Worm (Caenorhabditis elegans) whole organism, midembryonic: Measurements from ENCODE around the gene unc-39.

ENCODE experiments used
- T22C8.4 ChIP-seq: fragments of 200-800 bp; sonication (Bioruptor generic); IDR thresholded peaks from 2 replicates; pipeline ENCODE4 v1.3.6; 2022; ENCODE audit warnings: missing genetic modification characterization, missing compliant biosample characterization
- cog-1 ChIP-seq: sonication (generic microtip); optimal IDR thresholded peaks from 2 replicates; lab custom pipeline; 2016; ENCODE audit warnings: missing genetic modification characterization, missing compliant biosample characterization
- flt-1 ChIP-seq: fragments of 200-800 bp; sonication (Bioruptor generic); IDR thresholded peaks from 2 replicates; pipeline ENCODE4 v1.3.6; 2022; ENCODE audit warnings: missing genetic modification characterization, missing compliant biosample characterization
- klf-2 ChIP-seq: fragments of 200-800 bp; sonication (Bioruptor generic); conservative IDR thresholded peaks from 2 replicates; pipeline ENCODE4 v1.3.6; 2022; ENCODE audit warnings: missing genetic modification reagents, missing genetic modification characterization, missing compliant biosample characterization
- med-1 ChIP-seq: sonication (generic microtip); optimal IDR thresholded peaks from 2 replicates; lab custom pipeline; 2017; ENCODE audit warnings: missing genetic modification characterization, mild to moderate bottlenecking, missing compliant biosample characterization, antibody characterized with exemption, missing genetic modification reagents; ENCODE audit not compliant: insufficient read depth
- ref-1 ChIP-seq: fragments of 200-800 bp; sonication (Bioruptor generic); conservative IDR thresholded peaks from 2 replicates; pipeline ENCODE4 v1.3.6; 2022; ENCODE audit warnings: missing genetic modification reagents, missing genetic modification characterization, missing compliant biosample characterization
- tab-1 ChIP-seq: fragments of 200-800 bp; sonication (Bioruptor generic); IDR thresholded peaks from 2 replicates; pipeline ENCODE4 v1.3.6; 2022; ENCODE audit warnings: missing genetic modification characterization, missing compliant biosample characterization
- ztf-23 ChIP-seq: fragments of 200-800 bp; sonication (Bioruptor generic); IDR thresholded peaks from 2 replicates; pipeline ENCODE4 v1.3.6; 2022; ENCODE audit warnings: missing genetic modification reagents, missing genetic modification characterization, missing compliant biosample characterization
- ztf-29 ChIP-seq: fragments of 200-800 bp; sonication (Bioruptor generic); IDR thresholded peaks from 2 replicates; pipeline ENCODE4 v1.3.6; 2022; ENCODE audit warnings: missing genetic modification reagents, missing genetic modification characterization, missing compliant biosample characterization

Gene unc-39

DNA sequence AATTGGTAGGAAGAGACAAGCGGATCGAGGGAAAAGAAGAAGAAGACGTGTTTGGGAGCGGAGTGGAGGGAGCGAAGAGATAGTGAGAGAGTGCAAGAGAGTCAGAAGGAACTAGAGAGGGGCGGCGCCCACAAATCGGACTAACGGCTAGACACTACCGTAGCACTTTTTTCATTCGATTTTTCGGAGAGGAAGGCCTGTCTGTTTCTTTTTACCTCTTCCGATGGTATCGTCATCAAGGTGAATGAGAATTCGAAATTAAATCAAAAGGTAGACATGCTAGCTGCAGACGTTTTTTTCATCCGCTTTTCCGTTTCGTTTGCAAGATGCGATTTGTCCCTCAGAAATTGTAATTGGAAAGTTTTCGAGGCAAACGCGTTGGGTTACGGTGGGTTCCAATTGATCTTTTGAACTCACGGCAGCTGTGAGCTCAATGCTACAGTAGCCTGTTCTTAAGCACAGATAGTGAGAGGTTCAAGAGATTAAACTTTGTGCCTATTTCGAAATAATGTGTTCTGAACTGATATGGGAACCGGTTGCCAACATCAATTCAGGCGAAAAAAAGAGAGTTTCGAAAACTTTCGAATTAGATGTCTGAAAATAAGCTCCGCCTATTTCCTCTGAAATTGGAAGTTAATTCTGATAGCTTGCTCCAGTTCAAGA is 8.2 kb upstream of the unc-39 start:
- TF ChIP-seq T22C8.4 (GFP tag; lab: Robert Waterston, UW): no peak
- TF ChIP-seq ztf-23 (GFP tag; lab: Robert Waterston, UW): no peak
- TF ChIP-seq ztf-29 (GFP tag; lab: Robert Waterston, UW): no peak

DNA sequence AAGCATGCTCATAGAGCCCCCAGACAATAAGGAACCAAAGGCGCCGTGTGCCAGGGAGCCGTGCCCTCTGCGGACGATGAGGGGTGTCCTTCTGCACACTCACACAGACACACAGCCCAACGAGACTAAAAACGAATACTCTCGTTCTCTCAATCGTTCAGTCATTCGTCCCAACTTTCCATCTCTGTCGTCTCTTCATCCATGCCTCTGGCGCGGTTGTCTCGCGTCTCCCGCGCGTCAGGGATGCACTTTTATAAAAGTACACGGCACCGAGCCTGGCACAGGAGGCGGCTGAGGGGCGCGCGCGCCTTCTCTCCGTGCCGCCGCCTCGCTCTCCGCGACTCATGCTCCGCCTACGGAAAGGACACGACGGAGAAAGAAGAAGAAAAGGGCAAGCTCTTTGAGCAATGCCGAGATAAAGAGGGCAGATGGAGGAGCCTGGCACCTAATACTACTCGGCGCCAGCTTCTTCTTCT is 6.3 kb upstream of the unc-39 start:
- TF ChIP-seq flt-1 (no peak), T22C8.4 (GFP tag; lab: Robert Waterston, UW) (no peak), ref-1 (GFP tag; lab: Robert Waterston, UW) (no peak), ztf-29 (GFP tag; lab: Robert Waterston, UW) (no peak), klf-2 (GFP tag; lab: Robert Waterston, UW) (no peak), med-1 (GFP tag; lab: Kevin White, UChicago) (no peak), tab-1 (GFP tag; lab: Robert Waterston, UW) (no peak), cog-1 (tag; lab: Kevin White, UChicago) (no peak), ztf-23 (GFP tag; lab: Robert Waterston, UW) (no peak)

DNA sequence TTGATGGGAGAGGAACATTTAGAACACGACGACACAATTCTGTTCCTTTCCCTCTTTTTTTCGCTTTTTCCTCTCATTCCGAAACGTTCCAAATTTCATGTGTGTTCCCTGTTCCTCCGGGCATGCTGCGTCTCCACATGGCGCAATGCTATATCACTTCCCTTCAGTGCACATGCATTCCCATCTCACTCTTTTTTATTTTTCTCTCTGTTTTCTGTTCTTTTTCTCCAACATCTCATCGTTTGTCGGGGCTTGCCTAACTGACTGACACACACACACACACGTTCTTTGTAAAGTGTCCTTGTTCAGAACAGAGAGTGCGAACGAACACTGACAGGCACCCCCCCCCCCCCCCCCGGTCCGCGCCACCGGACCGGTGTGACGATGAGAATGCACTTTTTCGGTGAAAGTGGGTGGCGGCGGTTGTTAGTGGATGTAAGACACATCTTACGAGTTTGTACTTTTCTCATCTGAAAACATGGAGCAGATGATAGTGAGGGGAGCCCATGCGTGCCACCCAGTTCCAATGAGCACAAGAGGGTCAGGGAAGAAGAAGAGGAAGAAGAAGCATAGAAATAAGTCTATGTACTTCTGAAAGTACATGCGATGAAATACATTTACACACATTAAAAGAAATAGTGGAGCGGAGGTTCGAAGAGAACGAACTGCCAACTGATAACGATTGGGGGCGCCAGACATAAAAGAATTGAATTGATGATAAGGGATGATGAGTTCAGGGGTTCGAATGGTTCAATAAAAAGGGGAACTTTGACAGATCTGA is 4.4 kb upstream of the unc-39 start:
- TF ChIP-seq ref-1 (GFP tag; lab: Robert Waterston, UW): no peak
- no peak for TF ChIP-seq T22C8.4 (GFP tag; lab: Robert Waterston, UW)
- TF ChIP-seq tab-1 (GFP tag; lab: Robert Waterston, UW): no peak
- TF ChIP-seq cog-1 (tag; lab: Kevin White, UChicago): no peak

DNA sequence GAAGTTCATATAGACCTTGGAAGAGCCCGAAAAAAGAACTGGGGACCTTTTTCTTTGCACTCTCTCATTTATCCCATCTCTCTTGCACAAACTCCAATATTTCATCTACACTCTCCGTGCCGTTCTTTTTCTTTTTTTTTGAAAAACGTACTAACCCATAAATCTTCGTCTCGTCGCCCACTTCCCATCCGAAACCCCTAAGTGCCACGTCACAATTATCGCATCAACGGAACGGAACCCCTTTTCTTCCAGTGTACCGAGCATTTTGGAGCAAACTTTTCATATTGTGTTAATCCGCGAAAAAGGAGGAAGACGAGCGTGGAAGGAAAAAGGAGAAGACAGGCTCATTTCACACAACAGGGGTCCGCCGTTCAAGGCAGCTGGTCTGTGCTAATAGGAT is 3.5 kb upstream of the unc-39 start:
- TF ChIP-seq T22C8.4 (GFP tag; lab: Robert Waterston, UW) (no peak), tab-1 (GFP tag; lab: Robert Waterston, UW) (no peak), flt-1 (no peak), ztf-29 (GFP tag; lab: Robert Waterston, UW) (no peak), klf-2 (GFP tag; lab: Robert Waterston, UW) (no peak), ref-1 (GFP tag; lab: Robert Waterston, UW) (no peak), med-1 (GFP tag; lab: Kevin White, UChicago) (no peak), cog-1 (tag; lab: Kevin White, UChicago) (no peak), ztf-23 (GFP tag; lab: Robert Waterston, UW) (no peak)

DNA sequence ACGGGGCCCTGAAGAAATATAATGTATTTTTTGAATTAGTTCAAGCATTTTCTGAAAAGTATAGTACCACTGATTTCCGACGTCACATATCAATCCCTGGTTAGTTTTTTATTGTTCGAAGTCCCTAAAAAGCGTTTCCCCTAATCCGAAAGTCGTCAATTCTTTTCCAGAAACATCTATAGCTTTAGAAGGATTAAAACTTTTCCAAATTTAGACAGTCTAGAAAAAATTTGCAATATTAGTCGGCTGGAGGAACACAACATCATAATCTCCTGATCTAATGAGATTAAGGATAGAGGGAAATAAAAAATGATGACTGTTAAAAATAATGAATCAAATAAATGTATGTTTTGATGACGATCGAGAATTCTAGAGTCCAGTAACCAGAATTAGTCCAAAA is 5.2 kb downstream of the unc-39 start:
- TF ChIP-seq T22C8.4 (GFP tag; lab: Robert Waterston, UW) (no peak), ztf-23 (GFP tag; lab: Robert Waterston, UW) (no peak), cog-1 (tag; lab: Kevin White, UChicago) (no peak)

DNA sequence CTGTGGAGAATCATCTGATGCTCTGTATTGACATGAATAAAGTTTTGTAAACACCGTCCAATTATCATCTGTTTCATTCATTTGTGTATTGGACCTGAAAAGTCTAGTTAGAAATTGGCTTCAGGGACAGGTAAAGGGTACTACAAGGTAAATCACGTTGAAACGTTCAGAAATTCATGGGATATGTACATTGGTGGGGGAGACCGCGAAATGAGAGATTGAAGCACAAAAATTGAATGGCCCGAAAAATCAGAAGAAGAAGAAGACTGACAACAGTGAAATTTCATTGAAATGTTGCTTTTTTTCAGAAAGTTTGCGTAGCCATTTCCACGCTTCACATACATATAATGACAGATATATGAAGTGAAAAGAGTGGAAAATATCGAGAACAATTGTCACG is 6.1 kb downstream of the unc-39 start, which contains the start of gene npr-43:
Gene npr-43, minus strand, starts transcription at position 101 of the 400 bp plus-strand sequence.
- TF ChIP-seq T22C8.4 (GFP tag; lab: Robert Waterston, UW): no peak
- no peak for TF ChIP-seq tab-1 (GFP tag; lab: Robert Waterston, UW)
- no peak for TF ChIP-seq flt-1
- no peak for TF ChIP-seq med-1 (GFP tag; lab: Kevin White, UChicago)
- TF ChIP-seq ztf-29 (GFP tag; lab: Robert Waterston, UW): no peak
- no peak for TF ChIP-seq ref-1 (GFP tag; lab: Robert Waterston, UW)
- no peak for TF ChIP-seq klf-2 (GFP tag; lab: Robert Waterston, UW)
- TF ChIP-seq ztf-23 (GFP tag; lab: Robert Waterston, UW): no peak
- TF ChIP-seq cog-1 (tag; lab: Kevin White, UChicago): no peak

DNA sequence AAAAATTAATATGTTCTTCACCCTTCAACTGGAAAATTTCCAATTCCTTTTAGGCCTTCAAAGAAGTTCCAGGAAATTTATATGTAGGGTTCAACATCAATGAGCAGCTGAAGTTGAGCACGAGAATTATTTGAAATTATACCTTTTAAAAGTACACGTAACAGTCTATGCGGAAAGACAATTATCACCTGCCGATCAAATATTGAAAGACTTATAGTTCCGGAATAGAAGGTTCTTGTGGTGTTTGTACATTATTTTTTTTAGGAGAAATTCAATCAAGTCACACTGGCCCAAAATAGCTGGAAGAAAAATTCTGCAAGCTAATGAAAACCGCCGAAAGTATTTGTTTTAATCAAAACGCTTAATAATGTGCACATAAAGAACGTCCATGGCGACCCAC is 7.4 kb downstream of the unc-39 start:
- TF ChIP-seq klf-2 (GFP tag; lab: Robert Waterston, UW): no peak
- no peak for TF ChIP-seq ztf-23 (GFP tag; lab: Robert Waterston, UW)
- no peak for TF ChIP-seq ztf-29 (GFP tag; lab: Robert Waterston, UW)
- no peak for TF ChIP-seq med-1 (GFP tag; lab: Kevin White, UChicago)
- TF ChIP-seq ref-1 (GFP tag; lab: Robert Waterston, UW): no peak
- no peak for TF ChIP-seq cog-1 (tag; lab: Kevin White, UChicago)
- TF ChIP-seq tab-1 (GFP tag; lab: Robert Waterston, UW): no peak
- TF ChIP-seq T22C8.4 (GFP tag; lab: Robert Waterston, UW): no peak
- no peak for TF ChIP-seq flt-1

DNA sequence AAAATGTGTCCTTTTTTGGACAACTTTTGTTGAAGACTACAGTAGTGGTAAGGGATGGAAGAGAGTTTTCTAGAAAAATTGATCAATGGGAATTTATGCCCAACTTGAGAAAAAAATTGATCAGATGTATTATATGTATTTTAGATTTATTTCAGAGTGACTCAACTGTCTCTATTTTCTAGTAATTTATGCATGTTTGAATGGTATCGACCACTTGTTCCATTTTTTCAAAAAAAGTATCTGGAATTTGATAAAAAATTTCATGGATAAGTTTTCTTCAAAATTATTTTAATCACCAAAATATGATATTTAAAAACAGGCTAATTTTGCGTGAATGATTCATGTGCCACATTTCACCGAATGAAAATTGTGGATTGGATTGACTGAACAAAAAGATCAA is 19.0 kb downstream of the unc-39 start, which contains the start of gene C15H11.10:
Gene C15H11.10, plus strand, starts transcription at position 301 of the 400 bp plus-strand sequence.
- no peak for TF ChIP-seq ref-1 (GFP tag; lab: Robert Waterston, UW)
- no peak for TF ChIP-seq tab-1 (GFP tag; lab: Robert Waterston, UW)
- no peak for TF ChIP-seq T22C8.4 (GFP tag; lab: Robert Waterston, UW)
- TF ChIP-seq klf-2 (GFP tag; lab: Robert Waterston, UW): no peak
- no peak for TF ChIP-seq ztf-23 (GFP tag; lab: Robert Waterston, UW)
- no peak for TF ChIP-seq med-1 (GFP tag; lab: Kevin White, UChicago)
- TF ChIP-seq cog-1 (tag; lab: Kevin White, UChicago): no peak
- TF ChIP-seq flt-1: no peak
- no peak for TF ChIP-seq ztf-29 (GFP tag; lab: Robert Waterston, UW)

DNA sequence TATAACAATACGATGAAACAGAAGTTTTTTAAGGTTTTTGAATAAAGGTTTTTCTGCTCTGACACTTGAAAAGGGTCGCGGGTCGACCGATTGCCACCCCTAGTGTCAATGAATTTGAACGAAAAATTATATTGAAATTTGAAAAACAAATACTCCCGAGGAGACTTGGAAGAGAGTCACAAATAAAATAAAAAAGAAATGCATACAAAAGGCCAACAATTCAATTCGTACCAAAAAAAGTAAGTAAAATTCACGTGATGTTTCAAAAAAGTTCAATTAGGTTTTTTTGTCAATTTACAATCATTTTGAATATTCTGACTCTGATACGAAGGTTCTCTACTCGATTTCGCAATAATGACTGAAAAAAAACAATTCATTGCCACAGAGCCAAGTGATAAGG is 20.6 kb downstream of the unc-39 start, which contains the start of gene C15H11.1:
Gene C15H11.1, plus strand, starts transcription at position 301 of the 400 bp plus-strand sequence.
- TF ChIP-seq ztf-29 (GFP tag; lab: Robert Waterston, UW) (no peak), flt-1 (no peak), tab-1 (GFP tag; lab: Robert Waterston, UW) (no peak), klf-2 (GFP tag; lab: Robert Waterston, UW) (no peak)
